Worm (Caenorhabditis elegans) whole organism, L4 larva: Measurements from ENCODE around the gene Y17G7B.21.

Experiments
- dmd-8 ChIP-seq: fragments of 200-800 bp; sonication (Bioruptor generic); IDR thresholded peaks from 2 replicates; pipeline ENCODE4 v1.3.6; 2022; ENCODE audit warnings: missing genetic modification characterization, missing compliant biosample characterization
- hlh-30 ChIP-seq: sonication (generic microtip); optimal IDR thresholded peaks from 2 replicates; lab custom pipeline; 2017; ENCODE audit warnings: antibody characterized with exemption, mild to moderate bottlenecking, missing genetic modification characterization, missing compliant biosample characterization; ENCODE audit not compliant: insufficient read depth
- nhr-237 ChIP-seq: sonication (generic microtip); optimal IDR thresholded peaks from 2 replicates; lab custom pipeline; 2017; ENCODE audit warnings: missing biosample characterization, missing genetic modification characterization
- nhr-6 ChIP-seq: fragments of 150-350 bp; optimal IDR thresholded peaks from 2 replicates; lab custom pipeline; 2014; ENCODE audit warnings: missing biosample characterization, missing genetic modification characterization
- zfp-3 ChIP-seq: fragments of 200-800 bp; sonication (Bioruptor generic); conservative IDR thresholded peaks from 2 replicates; pipeline ENCODE4 v1.3.6; 2022; ENCODE audit warnings: missing genetic modification reagents, missing genetic modification characterization, missing compliant biosample characterization

ce11 chrII:11978478-11978877 lies 1.0 kb upstream of the Y17G7B.21 start:
- TF ChIP-seq nhr-237 (no peak), dmd-8 (GFP tag; lab: Robert Waterston, UW) (no peak), hlh-30 (tag; lab: Kevin White, UChicago) (no peak), nhr-6 (tag; lab: Kevin White, UChicago) (no peak), zfp-3 (GFP tag; lab: Robert Waterston, UW) (no peak)
